Fruit fly (Drosophila melanogaster): ENCODE measurements around the gene Adck5.

DNA sequence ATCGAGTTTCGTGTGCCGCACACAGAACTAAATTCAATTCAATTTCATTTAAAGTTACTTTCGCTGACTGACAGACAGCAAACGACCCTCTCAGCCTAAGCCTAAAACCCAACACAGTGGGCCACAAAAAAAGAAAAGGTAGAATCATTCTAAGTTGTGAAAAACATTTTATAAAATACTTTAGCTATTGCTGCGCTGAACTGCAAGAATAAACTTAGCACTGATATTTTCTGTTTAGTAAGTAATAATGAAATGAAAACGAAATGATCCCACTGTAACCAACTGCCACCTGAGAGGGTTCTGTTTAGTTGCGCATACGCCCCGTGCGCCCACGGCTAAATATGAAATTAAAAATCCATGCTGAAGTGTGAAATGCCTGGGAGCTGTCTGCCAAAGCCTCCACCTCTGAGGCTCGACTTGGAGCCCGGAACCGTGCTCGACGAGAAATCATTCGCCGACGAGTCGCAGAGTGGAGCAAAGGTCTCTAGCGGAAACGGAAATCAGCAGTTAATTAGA lies 3.5 kb downstream of the Adck5 start, which contains the start of gene CG14142:
- TF ChIP-seq Jra (GFP tag; optimal IDR thresholded peaks at IDR 0.05) (no peak), Abd-B (GFP tag; optimal IDR thresholded peaks at IDR 0.05) (no peak), ey (GFP tag; optimal IDR thresholded peaks at IDR 0.05) (no peak)
